Fruit fly (Drosophila melanogaster): Measurements from ENCODE around the gene CG5793.

dm6 chr3R:21092036-21092435, 35.3 kb upstream of the CG5793 start:
- TF ChIP-seq CG33017 (tag; optimal IDR thresholded peaks at IDR 0.05) (no peak), Mnt (GFP tag; optimal IDR thresholded peaks at IDR 0.05) (no peak)

Measured in whole organism, adult.